Worm (Caenorhabditis elegans) whole organism, young adult: Measurements from ENCODE around the gene lin-15A.

Source experiments
- F57C9.4 ChIP-seq: sonication (generic microtip); optimal IDR thresholded peaks from 2 replicates; lab custom pipeline; 2017; ENCODE audit warnings: mild to moderate bottlenecking, missing genetic modification characterization, missing compliant biosample characterization
- Y95B8A.8 ChIP-seq: fragments of 200-800 bp; sonication (Bioruptor generic); IDR thresholded peaks from 2 replicates; pipeline ENCODE4 v1.3.6; 2022; ENCODE audit warnings: missing genetic modification reagents, missing genetic modification characterization, missing compliant biosample characterization
- akir-1 ChIP-seq: fragments of 200-800 bp; sonication (Bioruptor generic); optimal IDR thresholded peaks from 2 replicates; lab custom pipeline; 2018; ENCODE audit warnings: mild to moderate bottlenecking, missing genetic modification characterization, moderate library complexity, missing compliant biosample characterization
- bed-1 ChIP-seq: fragments of 200-800 bp; sonication (Bioruptor generic); IDR thresholded peaks from 2 replicates; pipeline ENCODE4 v1.3.6; 2022; ENCODE audit warnings: missing genetic modification reagents, missing genetic modification characterization, missing compliant biosample characterization
- efl-1 ChIP-seq: fragments of 150-350 bp; optimal IDR thresholded peaks from 2 replicates; lab custom pipeline; 2014; ENCODE audit warnings: missing biosample characterization, missing genetic modification reagents, missing genetic modification characterization
- lag-1 ChIP-seq: fragments of 200-800 bp; sonication (Bioruptor generic); IDR thresholded peaks from 2 replicates; pipeline ENCODE4 v1.3.6; 2022; ENCODE audit warnings: missing genetic modification reagents, missing genetic modification characterization, missing compliant biosample characterization
- sptf-2 ChIP-seq: fragments of 200-800 bp; sonication (Bioruptor generic); optimal IDR thresholded peaks from 2 replicates; lab custom pipeline; 2018; ENCODE audit warnings: mild to moderate bottlenecking, missing genetic modification characterization, missing compliant biosample characterization
- unc-130 ChIP-seq: sonication (generic microtip); optimal IDR thresholded peaks from 2 replicates; lab custom pipeline; 2016; ENCODE audit warnings: missing genetic modification reagents, missing genetic modification characterization, missing compliant biosample characterization

- TF ChIP-seq sptf-2 (no peak), Y95B8A.8 (GFP tag; lab: Robert Waterston, UW) (no peak), unc-130 (GFP tag; lab: Kevin White, UChicago) (no peak), lag-1 (GFP tag; lab: Robert Waterston, UW) (no peak), F57C9.4 (tag; lab: Kevin White, UChicago) (no peak), bed-1 (GFP tag; lab: Robert Waterston, UW) (no peak), akir-1 (GFP tag; lab: Kevin White, UChicago) (no peak), efl-1 (GFP tag; lab: Kevin White, UChicago) (no peak)
These were observed 22.2 kb upstream of the lin-15A start for ce11 chrX:15709594-15709993.
